Fruit fly (Drosophila melanogaster): ENCODE results near the gene sgg.

- no peak for TF ChIP-seq EcR (GFP tag; optimal IDR thresholded peaks at IDR 0.05)
- TF ChIP-seq psq (optimal IDR thresholded peaks at IDR 0.05), result no peak
- no peak for TF ChIP-seq CG8478 (optimal IDR thresholded peaks at IDR 0.05)
- no peak for TF ChIP-seq pan (optimal IDR thresholded peaks at IDR 0.05)
- TF ChIP-seq Dll (optimal IDR thresholded peaks at IDR 0.05), result no peak
Observed at dm6 chrX:2708156-2708734, 74.5 kb downstream of the sgg start, which contains the start of gene CG2681.

Data from whole organism.